Fruit fly (Drosophila melanogaster): ENCODE measurements around the gene CrebA.

The CrebA gene

DNA sequence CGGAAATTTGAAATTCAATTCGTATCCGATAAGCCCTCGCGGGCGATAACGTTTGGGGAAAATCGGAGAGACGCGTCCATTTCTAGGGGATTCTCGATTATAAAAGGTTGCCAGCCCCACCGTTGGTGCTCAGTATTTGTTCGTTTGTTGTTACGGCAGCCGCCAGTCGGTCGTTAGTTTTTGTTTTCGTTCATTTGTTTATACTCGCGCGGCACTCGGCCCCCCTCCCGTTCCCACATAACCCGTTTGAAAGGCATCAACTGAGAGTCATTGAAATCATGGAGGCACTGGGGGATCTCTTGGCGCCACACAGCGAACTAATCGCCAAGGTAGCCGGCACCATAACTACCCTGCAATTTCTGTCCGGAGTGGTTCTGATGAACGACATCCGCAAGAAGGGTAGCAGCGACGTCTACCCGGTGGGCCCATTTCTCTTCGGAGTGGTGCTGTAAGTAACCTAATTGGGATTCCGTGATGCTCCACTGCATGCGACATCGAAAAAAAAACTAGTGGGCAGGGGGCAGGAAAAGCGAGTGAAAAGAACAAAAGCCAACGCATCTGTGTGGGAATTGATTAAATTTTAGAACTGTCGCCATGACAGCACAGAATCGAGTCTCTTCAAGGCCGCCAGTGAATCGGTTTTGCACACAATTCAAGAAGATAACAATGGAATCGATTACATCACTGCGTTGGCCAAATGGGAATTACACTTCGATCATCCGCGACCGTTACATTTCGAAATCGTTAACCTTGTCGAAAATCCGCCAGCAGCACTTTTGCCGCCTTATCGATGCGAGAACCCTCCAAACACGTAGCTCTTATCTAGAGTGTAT, 34.2 kb upstream of the CrebA start, which contains the start of gene CG7272:
Gene CG7272 (plus strand): TSS at position 126 of the 833 bp plus-strand sequence.
- TF ChIP-seq Hr96 (GFP tag; optimal IDR thresholded peaks at IDR 0.05) (no peak), Clk (GFP tag; optimal IDR thresholded peaks at IDR 0.05) (no peak), CG5204 (GFP tag; optimal IDR thresholded peaks at IDR 0.05) (no peak), Crg-1 (GFP tag; optimal IDR thresholded peaks at IDR 0.05) (peak; percentile 0), toe (GFP tag; optimal IDR thresholded peaks at IDR 0.05) (no peak), cic (GFP tag; optimal IDR thresholded peaks at IDR 0.05) (peak; percentile 82), Mnt (GFP tag; optimal IDR thresholded peaks at IDR 0.05) (peak; percentile 74), CG7101 (tag; optimal IDR thresholded peaks at IDR 0.05) (peak; percentile 22), tj (GFP tag; optimal IDR thresholded peaks at IDR 0.05) (no peak), cnc (optimal IDR thresholded peaks at IDR 0.05) (peak in 1 of 2 experiments; percentile 63), kay (GFP tag; ENCODE audit: borderline replicate concordance) (no peak), CG14711 (tag; optimal IDR thresholded peaks at IDR 0.05) (no peak), CG7045 (GFP tag; optimal IDR thresholded peaks at IDR 0.05) (no peak), CG11617 (GFP tag; optimal IDR thresholded peaks at IDR 0.05) (peak; percentile 16), pad (GFP tag; optimal IDR thresholded peaks at IDR 0.05) (no peak), bab1 (GFP tag; optimal IDR thresholded peaks at IDR 0.05) (no peak), CG12768 (GFP tag; optimal IDR thresholded peaks at IDR 0.05) (peak; percentile 43), CG33017 (tag; optimal IDR thresholded peaks at IDR 0.05) (peak; percentile 21), CG1620 (GFP tag; optimal IDR thresholded peaks at IDR 0.05) (no peak), ovo (GFP tag; optimal IDR thresholded peaks at IDR 0.05) (no peak)

- peak; percentile 60 for TF ChIP-seq Mnt (GFP tag; optimal IDR thresholded peaks at IDR 0.05)
- no peak for TF ChIP-seq CG1620 (GFP tag; optimal IDR thresholded peaks at IDR 0.05)
- no peak for TF ChIP-seq CG14711 (tag; optimal IDR thresholded peaks at IDR 0.05)
- TF ChIP-seq CG12768 (GFP tag; optimal IDR thresholded peaks at IDR 0.05) = peak; percentile 27
- no peak for TF ChIP-seq kay (GFP tag; ENCODE audit: borderline replicate concordance)
- no peak for TF ChIP-seq Hr96 (GFP tag; optimal IDR thresholded peaks at IDR 0.05)
- TF ChIP-seq cic (GFP tag; optimal IDR thresholded peaks at IDR 0.05) = peak; percentile 9
- TF ChIP-seq CG7045 (GFP tag; optimal IDR thresholded peaks at IDR 0.05) = no peak
Observed at dm6 chr3L:15501646-15501972, 33.6 kb upstream of the CrebA start.

DNA sequence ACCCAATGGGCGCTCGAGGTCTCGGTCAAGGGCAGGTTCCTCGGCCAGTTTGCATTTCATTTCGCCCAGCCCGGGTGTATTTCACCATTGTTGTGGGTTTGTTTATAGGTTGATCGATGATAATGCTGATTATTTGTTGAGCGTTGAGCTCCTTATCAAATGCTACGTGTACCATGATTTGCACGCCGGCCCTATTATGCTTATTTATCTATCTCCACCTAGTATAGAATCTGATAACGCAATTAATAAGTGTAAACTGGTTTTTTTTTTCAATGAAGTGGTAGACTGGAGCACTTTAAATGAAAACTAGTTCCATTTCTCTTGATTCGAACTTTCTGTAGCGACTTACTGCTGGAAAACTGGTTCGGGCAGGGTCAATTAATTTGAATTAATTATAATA, 32.9 kb upstream of the CrebA start:
- TF ChIP-seq cic (GFP tag; optimal IDR thresholded peaks at IDR 0.05) (peak; percentile 8), ovo (GFP tag; optimal IDR thresholded peaks at IDR 0.05) (no peak)

DNA sequence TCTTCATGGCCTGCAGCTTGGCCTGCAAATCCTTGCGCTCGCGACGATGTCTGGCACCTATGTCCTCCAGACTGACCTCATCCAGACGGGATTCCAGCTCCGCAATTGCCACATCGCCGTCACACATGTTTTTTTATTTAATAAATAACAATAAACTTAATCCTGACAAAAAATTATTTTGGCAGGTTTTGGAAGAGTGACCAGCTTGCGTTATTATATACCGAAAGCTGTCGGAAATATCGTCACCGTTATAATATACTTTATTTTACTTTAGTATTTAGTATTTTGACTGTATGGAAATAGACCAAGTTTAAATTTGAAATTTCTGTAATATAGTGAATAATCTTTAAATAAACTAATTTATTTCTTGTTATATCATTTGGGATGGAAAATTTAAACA, 30.5 kb upstream of the CrebA start, which contains the start of gene CG7857:
Gene CG7857 (minus strand): TSS at position 208 of the 400 bp plus-strand sequence.
- no peak for TF ChIP-seq pad (GFP tag; optimal IDR thresholded peaks at IDR 0.05)
- TF ChIP-seq Mnt (GFP tag; optimal IDR thresholded peaks at IDR 0.05) = no peak
- TF ChIP-seq Hr96 (GFP tag; optimal IDR thresholded peaks at IDR 0.05) = no peak
- no peak for TF ChIP-seq CG14711 (tag; optimal IDR thresholded peaks at IDR 0.05)
- no peak for TF ChIP-seq CG5204 (GFP tag; optimal IDR thresholded peaks at IDR 0.05)
- TF ChIP-seq Clk (GFP tag; optimal IDR thresholded peaks at IDR 0.05) = no peak
- TF ChIP-seq cic (GFP tag; optimal IDR thresholded peaks at IDR 0.05) = no peak
- TF ChIP-seq CG7045 (GFP tag; optimal IDR thresholded peaks at IDR 0.05) = no peak
- no peak for TF ChIP-seq kay (GFP tag; ENCODE audit: borderline replicate concordance)
- no peak for TF ChIP-seq CG12768 (GFP tag; optimal IDR thresholded peaks at IDR 0.05)
- no peak for TF ChIP-seq cnc (optimal IDR thresholded peaks at IDR 0.05)
- TF ChIP-seq ovo (GFP tag; optimal IDR thresholded peaks at IDR 0.05) = no peak
- TF ChIP-seq CG1620 (GFP tag; optimal IDR thresholded peaks at IDR 0.05) = no peak
- TF ChIP-seq CG7101 (tag; optimal IDR thresholded peaks at IDR 0.05) = no peak
- no peak for TF ChIP-seq toe (GFP tag; optimal IDR thresholded peaks at IDR 0.05)

DNA sequence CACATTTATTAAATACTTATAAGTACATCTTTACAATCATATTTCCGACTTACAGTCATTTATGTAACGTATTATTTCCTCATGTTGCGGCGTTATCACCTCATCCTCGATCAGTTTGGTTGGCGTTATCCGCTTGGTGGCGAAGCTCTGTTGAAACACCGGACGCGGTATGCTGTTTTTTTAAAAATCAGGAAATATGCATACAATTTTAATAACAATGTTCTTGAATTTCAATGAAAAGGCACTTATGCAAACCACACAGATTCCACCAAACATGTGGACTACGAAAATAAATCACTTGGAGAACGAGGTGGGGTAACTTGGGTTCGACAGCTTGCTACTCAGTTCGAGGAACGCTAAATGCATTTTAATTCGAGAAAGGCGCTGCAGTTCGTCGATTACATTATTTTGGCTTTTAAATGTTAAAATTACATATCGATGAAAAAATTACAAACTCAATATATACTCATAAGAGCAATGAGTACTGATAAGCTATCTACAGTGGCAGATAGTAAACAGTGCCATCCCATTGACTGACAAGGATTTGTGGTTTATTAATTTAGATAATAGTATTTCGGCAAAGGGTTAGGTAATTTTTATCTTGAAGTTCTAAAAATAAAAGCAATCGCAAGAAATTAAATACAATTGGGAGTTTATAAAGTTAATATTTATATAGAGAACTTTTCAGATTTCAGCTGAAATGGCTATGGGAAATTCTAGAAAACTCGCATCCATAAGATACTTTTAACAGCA, 28.8 kb upstream of the CrebA start:
- TF ChIP-seq toe (GFP tag; optimal IDR thresholded peaks at IDR 0.05) (no peak), cic (GFP tag; optimal IDR thresholded peaks at IDR 0.05) (peak; percentile 53)

dm6 chr3L:15507148-15507896, 27.9 kb upstream of the CrebA start:
- TF ChIP-seq tj (GFP tag; optimal IDR thresholded peaks at IDR 0.05) (no peak), toe (GFP tag; optimal IDR thresholded peaks at IDR 0.05) (no peak), Mnt (GFP tag; optimal IDR thresholded peaks at IDR 0.05) (no peak), ovo (GFP tag; optimal IDR thresholded peaks at IDR 0.05) (no peak), kay (GFP tag; ENCODE audit: borderline replicate concordance) (no peak), CG14711 (tag; optimal IDR thresholded peaks at IDR 0.05) (no peak), CG11617 (GFP tag; optimal IDR thresholded peaks at IDR 0.05) (no peak), Crg-1 (GFP tag; optimal IDR thresholded peaks at IDR 0.05) (no peak), CG33017 (tag; optimal IDR thresholded peaks at IDR 0.05) (no peak), CG1620 (GFP tag; optimal IDR thresholded peaks at IDR 0.05) (no peak), Clk (GFP tag; optimal IDR thresholded peaks at IDR 0.05) (no peak), CG7101 (tag; optimal IDR thresholded peaks at IDR 0.05) (no peak), bab1 (GFP tag; optimal IDR thresholded peaks at IDR 0.05) (no peak), pad (GFP tag; optimal IDR thresholded peaks at IDR 0.05) (no peak), CG5204 (GFP tag; optimal IDR thresholded peaks at IDR 0.05) (no peak), cic (GFP tag; optimal IDR thresholded peaks at IDR 0.05) (no peak), CG12768 (GFP tag; optimal IDR thresholded peaks at IDR 0.05) (no peak)
